Worm (Caenorhabditis elegans): Measurements from ENCODE around the gene clec-132.

ce11 chrII:3570927-3571538, 5.8 kb upstream of the clec-132 start, which contains the start of the genes clec-128 and clec-129:
- TF ChIP-seq fkh-10 (GFP tag; optimal IDR thresholded peaks at IDR 0.05) (no peak), tbx-2 (tag; optimal IDR thresholded peaks at IDR 0.05) (no peak), pha-2 (tag; optimal IDR thresholded peaks at IDR 0.05) (no peak), pha-4 (tag; optimal IDR thresholded peaks at IDR 0.05) (no peak), ttx-3 (tag; optimal IDR thresholded peaks at IDR 0.05) (no peak), fax-1 (tag; optimal IDR thresholded peaks at IDR 0.05) (no peak), nfya-1 (tag; optimal IDR thresholded peaks at IDR 0.05) (no peak), pros-1 (tag; optimal IDR thresholded peaks at IDR 0.05) (no peak), ceh-18 (tag; optimal IDR thresholded peaks at IDR 0.05) (no peak)

Data from whole organism, late embryonic.